Worm (Caenorhabditis elegans): Measurements from ENCODE around the gene T28C6.5.

- TF ChIP-seq dmd-4 (tag; optimal IDR thresholded peaks at IDR 0.05; ENCODE audit: borderline replicate concordance) (no peak), unc-86 (tag; optimal IDR thresholded peaks at IDR 0.05) (no peak), ztf-16 (tag; optimal IDR thresholded peaks at IDR 0.05) (no peak), ceh-14 (tag; optimal IDR thresholded peaks at IDR 0.05) (no peak), C38D4.7 (GFP tag; optimal IDR thresholded peaks at IDR 0.05) (no peak), pha-4 (tag; optimal IDR thresholded peaks at IDR 0.05) (no peak), ama-1 (optimal IDR thresholded peaks at IDR 0.05) (no peak)
These were observed 3.0 kb downstream of the T28C6.5 start, which contains the start of the genes col-117 and col-3 for ce11 chrIV:8824145-8824833.

Measured in whole organism, late embryonic.